Worm (Caenorhabditis elegans) whole organism, midembryonic: Measurements from ENCODE around the gene mex-5.

Experiments
- flt-1 ChIP-seq: fragments of 200-800 bp; sonication (Bioruptor generic); IDR thresholded peaks from 2 replicates; pipeline ENCODE4 v1.3.6; 2022; ENCODE audit warnings: missing genetic modification characterization, missing compliant biosample characterization
- klf-2 ChIP-seq: fragments of 200-800 bp; sonication (Bioruptor generic); conservative IDR thresholded peaks from 2 replicates; pipeline ENCODE4 v1.3.6; 2022; ENCODE audit warnings: missing genetic modification reagents, missing genetic modification characterization, missing compliant biosample characterization
- med-1 ChIP-seq: sonication (generic microtip); optimal IDR thresholded peaks from 2 replicates; lab custom pipeline; 2017; ENCODE audit warnings: missing genetic modification characterization, mild to moderate bottlenecking, missing compliant biosample characterization, antibody characterized with exemption, missing genetic modification reagents; ENCODE audit not compliant: insufficient read depth
- ztf-23 ChIP-seq: fragments of 200-800 bp; sonication (Bioruptor generic); IDR thresholded peaks from 2 replicates; pipeline ENCODE4 v1.3.6; 2022; ENCODE audit warnings: missing genetic modification reagents, missing genetic modification characterization, missing compliant biosample characterization

- TF ChIP-seq med-1: no peak
- TF ChIP-seq ztf-23 (GFP tag; lab: Robert Waterston, UW): no peak
- TF ChIP-seq flt-1 (GFP tag; lab: Robert Waterston, UW): no peak
- TF ChIP-seq klf-2: no peak
Observed at ce11 chrIV:13381823-13382222, 28.3 kb downstream of the mex-5 start, which contains the start of gene emc-3.
